Fruit fly (Drosophila melanogaster): ENCODE results near the gene CG8188.
A peak's percentile ranks its signal among the peaks of the same experiment; 100 is the strongest.

The CG8188 gene

DNA sequence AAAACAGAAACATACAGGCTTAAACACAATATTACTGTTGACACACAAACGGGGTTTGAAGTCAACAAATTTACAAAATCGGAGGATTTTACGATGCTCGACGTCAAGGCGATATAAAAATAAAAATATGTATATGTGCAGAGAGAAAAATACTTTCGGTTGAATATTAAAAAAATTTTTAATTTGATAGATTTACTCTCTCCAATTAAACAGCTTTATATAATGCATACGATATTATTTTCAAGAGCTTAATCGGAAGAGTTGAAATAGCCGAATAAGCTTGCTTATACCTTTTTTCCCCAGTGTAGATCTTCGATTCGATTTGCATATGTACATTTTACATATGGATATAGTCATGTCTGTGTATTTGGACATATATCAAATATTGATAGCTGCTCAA lies 6.2 kb downstream of the CG8188 start (continued):
- TF ChIP-seq dysf (GFP tag; IDR thresholded peaks at IDR 0.05) (peak; percentile 75), CG12942 (GFP tag; optimal IDR thresholded peaks at IDR 0.05) (no peak), CG10431 (GFP tag; optimal IDR thresholded peaks at IDR 0.05) (no peak), CG2875 (GFP tag; optimal IDR thresholded peaks at IDR 0.05) (no peak), ap (GFP tag; IDR thresholded peaks at IDR 0.05) (no peak), Taf1 (GFP tag; IDR thresholded peaks at IDR 0.05) (no peak), bcd (GFP tag; optimal IDR thresholded peaks at IDR 0.05) (peak; percentile 0), Elba2 (GFP tag; optimal IDR thresholded peaks at IDR 0.05) (no peak), dmrt11E (tag; optimal IDR thresholded peaks at IDR 0.05) (peak; percentile 33), Hr51 (GFP tag; optimal IDR thresholded peaks at IDR 0.05) (peak in 1 of 2 experiments; percentile 70), Hand (GFP tag; optimal IDR thresholded peaks at IDR 0.05) (no peak), oc (tag; optimal IDR thresholded peaks at IDR 0.05) (no peak), CG7963 (GFP tag; IDR thresholded peaks at IDR 0.05; ENCODE audit: partially characterized antibody) (no peak), twi (tag; optimal IDR thresholded peaks at IDR 0.05) (no peak), CG12659 (GFP tag; optimal IDR thresholded peaks at IDR 0.05) (peak; percentile 48), HLH3B (GFP tag; IDR thresholded peaks at IDR 0.05) (peak; percentile 52), CG15696 (tag; optimal IDR thresholded peaks at IDR 0.05) (no peak), CG7271 (tag; optimal IDR thresholded peaks at IDR 0.05) (no peak), CG3995 (GFP tag; optimal IDR thresholded peaks at IDR 0.05) (no peak), CG18262 (tag; optimal IDR thresholded peaks at IDR 0.05) (peak; percentile 25), Hr3 (GFP tag; optimal IDR thresholded peaks at IDR 0.05) (peak; percentile 48), CG10274 (GFP tag; optimal IDR thresholded peaks at IDR 0.05) (no peak), CG15011 (GFP tag; optimal IDR thresholded peaks at IDR 0.05) (peak; percentile 17), sima (GFP tag; optimal IDR thresholded peaks at IDR 0.05) (no peak), Max (GFP tag; optimal IDR thresholded peaks at IDR 0.05) (no peak), Scr (GFP tag; IDR thresholded peaks at IDR 0.05; ENCODE audit: partially characterized antibody) (no peak), Abd-B (GFP tag; optimal IDR thresholded peaks at IDR 0.05) (peak; percentile 57), Adf1 (GFP tag; IDR thresholded peaks at IDR 0.05) (peak; percentile 61; the same call in 1 of the 2 replicates), Hr78 (GFP tag; optimal IDR thresholded peaks at IDR 0.05) (no peak), CG17829 (tag; optimal IDR thresholded peaks at IDR 0.05) (peak; percentile 33), Atf6 (GFP tag; IDR thresholded peaks at IDR 0.05) (peak; percentile 65; the same call in 1 of the 2 replicates), cwo (GFP tag; optimal IDR thresholded peaks at IDR 0.05) (peak; percentile 18), CG11247 (GFP tag; IDR thresholded peaks at IDR 0.05) (peak; percentile 58; the same call in 1 of the 2 replicates), CG13123 (GFP tag; optimal IDR thresholded peaks at IDR 0.05) (no peak), pho (GFP tag; optimal IDR thresholded peaks at IDR 0.05) (no peak), Fer2 (tag; optimal IDR thresholded peaks at IDR 0.05) (peak; percentile 24), ase (GFP tag; IDR thresholded peaks at IDR 0.05) (peak; percentile 28; the same call in 1 of the 3 replicates), en (GFP tag; optimal IDR thresholded peaks at IDR 0.05) (no peak), CG12219 (GFP tag; optimal IDR thresholded peaks at IDR 0.05) (peak; percentile 31), Jarid2 (GFP tag; optimal IDR thresholded peaks at IDR 0.05) (no peak), CG6254 (GFP tag; optimal IDR thresholded peaks at IDR 0.05) (no peak), CG4328 (GFP tag; optimal IDR thresholded peaks at IDR 0.05) (no peak), jing (GFP tag; optimal IDR thresholded peaks at IDR 0.05) (no peak), trh (GFP tag; optimal IDR thresholded peaks at IDR 0.05) (no peak), tin (GFP tag; optimal IDR thresholded peaks at IDR 0.05) (no peak), Nf-YB (GFP tag; optimal IDR thresholded peaks at IDR 0.05) (peak; percentile 25), Doc2 (GFP tag; IDR thresholded peaks at IDR 0.05) (no peak), Dbx (GFP tag; IDR thresholded peaks at IDR 0.05) (peak; percentile 65; the same call in 1 of the 3 replicates), CTCF (GFP tag; optimal IDR thresholded peaks at IDR 0.05) (no peak), CG12236 (GFP tag; optimal IDR thresholded peaks at IDR 0.05) (no peak), Kr (GFP tag; optimal IDR thresholded peaks at IDR 0.05) (no peak)
